Worm (Caenorhabditis elegans) whole organism, L2 larva: ENCODE results near the gene cutl-24.

Experiments
- F13H6.1 ChIP-seq: sonication (generic microtip); optimal IDR thresholded peaks from 2 replicates; lab custom pipeline; 2016; ENCODE audit warnings: missing genetic modification characterization, missing compliant biosample characterization
- R02D3.7 ChIP-seq: fragments of 150-350 bp; optimal IDR thresholded peaks from 2 replicates; lab custom pipeline; 2014; ENCODE audit warnings: missing biosample characterization, missing genetic modification characterization
- ZK546.5 ChIP-seq: sonication (generic microtip); optimal IDR thresholded peaks from 2 replicates; lab custom pipeline; 2017; ENCODE audit warnings: missing biosample characterization, missing genetic modification characterization
- aly-2 ChIP-seq: fragments of 150-350 bp; optimal IDR thresholded peaks from 2 replicates; lab custom pipeline; 2014; ENCODE audit warnings: missing biosample characterization, missing genetic modification characterization
- ama-1 ChIP-seq: fragments of 150-350 bp; optimal IDR thresholded peaks from 2 replicates; lab custom pipeline; 2018; ENCODE audit warnings: inconsistent platforms
- blmp-1 ChIP-seq: sonication (generic microtip); optimal IDR thresholded peaks from 2 replicates; lab custom pipeline; 2017; ENCODE audit warnings: missing genetic modification characterization, mild to moderate bottlenecking, missing compliant biosample characterization, antibody characterized with exemption, moderate library complexity; ENCODE audit not compliant: insufficient read depth
- ceh-16 ChIP-seq: fragments of 150-350 bp; optimal IDR thresholded peaks from 2 replicates; lab custom pipeline; 2014; ENCODE audit warnings: missing biosample characterization, missing genetic modification characterization
- ceh-82 ChIP-seq: fragments of 150-350 bp; optimal IDR thresholded peaks from 2 replicates; lab custom pipeline; 2014; ENCODE audit warnings: missing biosample characterization, missing genetic modification characterization
- crh-2 ChIP-seq: sonication (generic microtip); optimal IDR thresholded peaks from 2 replicates; lab custom pipeline; 2017; ENCODE audit warnings: missing biosample characterization, missing genetic modification characterization
- dmd-4 ChIP-seq: sonication (generic microtip); optimal IDR thresholded peaks from 2 replicates; lab custom pipeline; 2017; ENCODE audit warnings: missing biosample characterization, missing genetic modification characterization
- egl-27 ChIP-seq: sonication (generic microtip); optimal IDR thresholded peaks from 3 replicates; lab custom pipeline; 2017; ENCODE audit warnings: missing biosample characterization, missing genetic modification reagents, missing genetic modification characterization
- elt-3 ChIP-seq: sonication (generic microtip); optimal IDR thresholded peaks from 2 replicates; lab custom pipeline; 2017; ENCODE audit warnings: missing biosample characterization, missing genetic modification characterization
- gmeb-1 ChIP-seq: fragments of 150-350 bp; optimal IDR thresholded peaks from 2 replicates; lab custom pipeline; 2014; ENCODE audit warnings: missing biosample characterization, missing genetic modification characterization
- lin-13 ChIP-seq: fragments of 150-350 bp; optimal IDR thresholded peaks from 2 replicates; lab custom pipeline; 2014; ENCODE audit warnings: missing biosample characterization, missing genetic modification reagents, missing genetic modification characterization
- lsy-2 ChIP-seq, 2 experiments: fragments of 150-350 bp in 1 of 2; sonication (generic microtip) in 1 of 2; optimal IDR thresholded peaks; 2 replicates each; lab custom pipeline; 2014 to 2017; ENCODE audit warnings: missing biosample characterization in 2 of 2, missing genetic modification characterization in 2 of 2
- mbf-1 ChIP-seq: sonication (generic microtip); optimal IDR thresholded peaks from 2 replicates; lab custom pipeline; 2017; ENCODE audit warnings: missing biosample characterization, missing genetic modification characterization
- mdl-1 ChIP-seq, 2 experiments: fragments of 150-350 bp in 1 of 2; sonication (generic microtip) in 1 of 2; optimal IDR thresholded peaks; 2 replicates each; lab custom pipeline; 2017; ENCODE audit warnings: missing biosample characterization in 2 of 2, missing genetic modification characterization in 2 of 2
- nhr-10 ChIP-seq: sonication (generic microtip); optimal IDR thresholded peaks from 2 replicates; lab custom pipeline; 2017; ENCODE audit warnings: missing biosample characterization, missing genetic modification characterization
- nhr-11 ChIP-seq: fragments of 150-350 bp; optimal IDR thresholded peaks from 2 replicates; lab custom pipeline; 2014; ENCODE audit warnings: missing biosample characterization, missing genetic modification characterization
- nhr-12 ChIP-seq: fragments of 150-350 bp; optimal IDR thresholded peaks from 2 replicates; lab custom pipeline; 2014; ENCODE audit warnings: missing biosample characterization, missing genetic modification characterization
- nhr-129 ChIP-seq: fragments of 150-350 bp; optimal IDR thresholded peaks from 2 replicates; lab custom pipeline; 2014; ENCODE audit warnings: missing biosample characterization, missing genetic modification characterization
- nhr-21 ChIP-seq: fragments of 150-350 bp; optimal IDR thresholded peaks from 2 replicates; lab custom pipeline; 2014; ENCODE audit warnings: missing biosample characterization, missing genetic modification characterization
- nhr-23 ChIP-seq: fragments of 150-350 bp; optimal IDR thresholded peaks from 2 replicates; lab custom pipeline; 2014; ENCODE audit warnings: missing biosample characterization, missing genetic modification reagents, missing genetic modification characterization
- nhr-237 ChIP-seq: fragments of 150-350 bp; optimal IDR thresholded peaks from 2 replicates; lab custom pipeline; 2014; ENCODE audit warnings: missing biosample characterization, missing genetic modification characterization
- nhr-25 ChIP-seq: fragments of 150-350 bp; sonication (generic microtip); optimal IDR thresholded peaks from 3 replicates; lab custom pipeline; 2014; ENCODE audit warnings: missing biosample characterization, missing genetic modification characterization
- nhr-6 ChIP-seq: fragments of 150-350 bp; optimal IDR thresholded peaks from 2 replicates; lab custom pipeline; 2014; ENCODE audit warnings: missing biosample characterization, missing genetic modification characterization
- nhr-77 ChIP-seq: fragments of 150-350 bp; optimal IDR thresholded peaks from 2 replicates; lab custom pipeline; 2014; ENCODE audit warnings: missing biosample characterization, missing genetic modification characterization
- peb-1 ChIP-seq: fragments of 150-350 bp; optimal IDR thresholded peaks from 2 replicates; lab custom pipeline; 2014; ENCODE audit warnings: missing biosample characterization, missing genetic modification characterization
- skn-1 ChIP-seq: sonication (generic microtip); optimal IDR thresholded peaks from 2 replicates; lab custom pipeline; 2017; ENCODE audit warnings: missing biosample characterization, missing genetic modification characterization
- sma-3 ChIP-seq: sonication (generic microtip); optimal IDR thresholded peaks from 2 replicates; lab custom pipeline; 2016; ENCODE audit warnings: missing genetic modification reagents, missing genetic modification characterization, missing compliant biosample characterization
- sma-9 ChIP-seq, 2 experiments: fragments of 150-350 bp in 1 of 2; sonication (generic microtip) in 1 of 2; optimal IDR thresholded peaks; 2 replicates each; lab custom pipeline; 2014 to 2016; ENCODE audit warnings: missing genetic modification characterization in 2 of 2, mild to moderate bottlenecking in 1 of 2, missing biosample characterization in 1 of 2, missing compliant biosample characterization in 1 of 2, missing genetic modification reagents in 1 of 2, moderate library complexity in 1 of 2
- unc-39 ChIP-seq: fragments of 150-350 bp; optimal IDR thresholded peaks from 2 replicates; lab custom pipeline; 2014; ENCODE audit warnings: missing biosample characterization, missing genetic modification characterization
- unc-55 ChIP-seq: fragments of 150-350 bp; sonication (generic microtip); optimal IDR thresholded peaks from 3 replicates; lab custom pipeline; 2014; ENCODE audit warnings: missing biosample characterization, missing genetic modification reagents, missing genetic modification characterization
- unc-62 ChIP-seq: fragments of 150-350 bp; optimal IDR thresholded peaks from 2 replicates; lab custom pipeline; 2014; ENCODE audit warnings: missing biosample characterization, missing genetic modification reagents, missing genetic modification characterization
- ztf-1 ChIP-seq: fragments of 200-800 bp; sonication (Bioruptor generic); conservative IDR thresholded peaks from 2 replicates; pipeline ENCODE4 v1.3.6; 2022; ENCODE audit warnings: missing genetic modification characterization, missing compliant biosample characterization
- ztf-11 ChIP-seq: sonication (generic microtip); optimal IDR thresholded peaks from 2 replicates; lab custom pipeline; 2017; ENCODE audit warnings: missing biosample characterization, missing genetic modification characterization
- ztf-4 ChIP-seq: fragments of 150-350 bp; optimal IDR thresholded peaks from 2 replicates; lab custom pipeline; 2014; ENCODE audit warnings: missing biosample characterization, missing genetic modification characterization

cutl-24 gene

ce11 chrIV:175698-176097 lies 10.8 kb downstream of the cutl-24 start:
- TF ChIP-seq nhr-25 (tag; lab: Kevin White, UChicago): peak; percentile 49
- no peak for TF ChIP-seq ceh-82
- TF ChIP-seq egl-27 (tag; lab: Kevin White, UChicago): no peak
- TF ChIP-seq crh-2 (tag; lab: Kevin White, UChicago): no peak
- TF ChIP-seq nhr-6 (tag; lab: Kevin White, UChicago): no peak
- no peak for TF ChIP-seq nhr-23 (tag; lab: Kevin White, UChicago)

ce11 chrIV:177487-177886 lies 12.6 kb downstream of the cutl-24 start:
- TF ChIP-seq unc-62 (GFP tag; lab: Kevin White, UChicago) (no peak), nhr-77 (tag; lab: Kevin White, UChicago) (no peak), ZK546.5 (no peak), egl-27 (tag; lab: Kevin White, UChicago) (no peak), unc-55 (no peak)

ce11 chrIV:178696-179095 lies 13.8 kb downstream of the cutl-24 start, which contains the start of gene tcl-2:
tcl-2 (plus strand) TSS chrIV:179083.
- TF ChIP-seq ama-1 (lab: Kevin White, UChicago) (no peak), lin-13 (GFP tag; lab: Kevin White, UChicago) (no peak), sma-9 (GFP tag; optimal IDR thresholded peaks at IDR 0.05; lab: Kevin White, UChicago) (no peak), sma-9 (tag; optimal IDR thresholded peaks at IDR 0.05; lab: Kevin White, UChicago) (no peak), elt-3 (tag; lab: Kevin White, UChicago) (no peak), F13H6.1 (tag; lab: Kevin White, UChicago) (no peak), dmd-4 (tag; lab: Kevin White, UChicago) (no peak), aly-2 (no peak), nhr-237 (no peak), nhr-10 (no peak), ztf-11 (no peak), crh-2 (tag; lab: Kevin White, UChicago) (no peak), unc-55 (no peak), skn-1 (tag; lab: Kevin White, UChicago) (no peak)

ce11 chrIV:179700-180099 lies 14.8 kb downstream of the cutl-24 start:
- no peak for TF ChIP-seq nhr-11 (tag; lab: Kevin White, UChicago)
- no peak for TF ChIP-seq ztf-1 (GFP tag; lab: Robert Waterston, UW)
- TF ChIP-seq ZK546.5: no peak
- TF ChIP-seq skn-1 (tag; lab: Kevin White, UChicago): no peak
- no peak for TF ChIP-seq nhr-237
- TF ChIP-seq ceh-16 (tag; lab: Kevin White, UChicago): no peak
- TF ChIP-seq gmeb-1: no peak
- TF ChIP-seq unc-39 (tag; lab: Kevin White, UChicago): no peak
- no peak for TF ChIP-seq aly-2

- TF ChIP-seq nhr-237 (no peak), unc-39 (tag; lab: Kevin White, UChicago) (no peak), peb-1 (tag; lab: Kevin White, UChicago) (no peak), ztf-11 (no peak), dmd-4 (tag; lab: Kevin White, UChicago) (no peak)
These were observed 18.6 kb downstream of the cutl-24 start for ce11 chrIV:183519-183918.

ce11 chrIV:184184-184583 lies 19.3 kb downstream of the cutl-24 start, which contains the start of gene pnc-1:
pnc-1 (plus strand) TSS chrIV:184484.
- TF ChIP-seq nhr-21 (tag; lab: Kevin White, UChicago): no peak
- no peak for TF ChIP-seq unc-55
- TF ChIP-seq gmeb-1: no peak
- no peak for TF ChIP-seq R02D3.7
- no peak for TF ChIP-seq nhr-10
- no peak for TF ChIP-seq egl-27 (tag; lab: Kevin White, UChicago)
- no peak for TF ChIP-seq nhr-12
- no peak for TF ChIP-seq nhr-23 (tag; lab: Kevin White, UChicago)
- TF ChIP-seq mbf-1: no peak
- TF ChIP-seq ztf-4 (tag; lab: Kevin White, UChicago): no peak
- TF ChIP-seq sma-3 (GFP tag; lab: Kevin White, UChicago): no peak
- TF ChIP-seq lsy-2 (tag; optimal IDR thresholded peaks at IDR 0.05; lab: Kevin White, UChicago): no peak
- no peak for TF ChIP-seq nhr-11 (tag; lab: Kevin White, UChicago)
- no peak for TF ChIP-seq nhr-129
- TF ChIP-seq blmp-1 (tag; lab: Kevin White, UChicago): no peak
- TF ChIP-seq mdl-1 (tag; optimal IDR thresholded peaks at IDR 0.05; lab: Kevin White, UChicago): no peak
- no peak for TF ChIP-seq sma-9 (GFP tag; optimal IDR thresholded peaks at IDR 0.05; lab: Kevin White, UChicago)
- TF ChIP-seq sma-9 (tag; optimal IDR thresholded peaks at IDR 0.05; lab: Kevin White, UChicago): no peak
- TF ChIP-seq aly-2: no peak
- TF ChIP-seq unc-39 (tag; lab: Kevin White, UChicago): no peak
- TF ChIP-seq unc-62 (GFP tag; lab: Kevin White, UChicago): no peak
